Worm (Caenorhabditis elegans) whole organism, L4/young adult: ENCODE data around the gene F36H9.7.

Source experiments
- W03F9.2 ChIP-seq: fragments of 150-350 bp; optimal IDR thresholded peaks from 2 replicates; lab custom pipeline; 2014; ENCODE audit warnings: missing biosample characterization, missing genetic modification characterization
- dao-5 ChIP-seq: sonication (generic microtip); optimal IDR thresholded peaks from 2 replicates; lab custom pipeline; 2016; ENCODE audit warnings: missing genotype, missing genetic modification characterization, moderate library complexity, missing compliant biosample characterization
- him-1 ChIP-seq: sonication (generic microtip); optimal IDR thresholded peaks from 2 replicates; lab custom pipeline; 2016; ENCODE audit warnings: missing genotype, missing genetic modification reagents, missing genetic modification characterization, missing compliant biosample characterization

DNA sequence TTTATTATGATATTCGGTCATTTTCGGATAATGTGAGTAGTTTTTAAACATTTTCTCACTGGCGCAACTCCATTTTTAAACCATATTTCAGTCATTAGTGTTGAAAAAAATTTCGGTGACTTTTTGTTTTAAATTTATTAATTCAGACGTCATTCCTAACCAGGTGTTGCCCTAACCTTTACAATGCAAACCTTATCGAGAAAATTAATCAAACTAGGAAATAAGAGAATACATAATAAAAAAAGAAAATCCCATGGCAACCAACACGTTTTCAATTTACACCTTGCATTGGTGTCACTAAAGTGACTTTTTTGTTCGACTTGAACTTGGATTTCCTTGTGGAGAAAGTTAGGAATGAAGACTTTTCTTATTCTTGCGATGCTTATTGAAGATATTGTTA lies 13.4 kb upstream of the F36H9.7 start, which contains the start of gene F36H9.2:
- TF ChIP-seq W03F9.2, result no peak
- TF ChIP-seq him-1 (tag; lab: Kevin White, UChicago), result no peak
- TF ChIP-seq dao-5 (tag; lab: Kevin White, UChicago), result no peak
